Worm (Caenorhabditis elegans) whole organism, L2 larva: ENCODE data around the gene F18H3.4.
A peak's percentile ranks its signal among the peaks of the same experiment; 100 is the strongest.

ENCODE experiments used
- C34F6.9 ChIP-seq: fragments of 150-350 bp; optimal IDR thresholded peaks from 2 replicates; lab custom pipeline; 2014; ENCODE audit warnings: missing biosample characterization, missing genetic modification characterization
- R02D3.7 ChIP-seq: fragments of 150-350 bp; optimal IDR thresholded peaks from 2 replicates; lab custom pipeline; 2014; ENCODE audit warnings: missing biosample characterization, missing genetic modification characterization
- Y55F3AM.14 ChIP-seq: fragments of 200-800 bp; sonication (Bioruptor generic); optimal IDR thresholded peaks from 2 replicates; lab custom pipeline; 2018; ENCODE audit warnings: mild to moderate bottlenecking, missing genetic modification characterization, missing compliant biosample characterization
- alr-1 ChIP-seq: fragments of 150-350 bp; optimal IDR thresholded peaks from 2 replicates; lab custom pipeline; 2014; ENCODE audit warnings: missing biosample characterization, missing genetic modification characterization
- ama-1 ChIP-seq: fragments of 150-350 bp; optimal IDR thresholded peaks from 2 replicates; lab custom pipeline; 2018; ENCODE audit warnings: inconsistent platforms
- blmp-1 ChIP-seq: sonication (generic microtip); optimal IDR thresholded peaks from 2 replicates; lab custom pipeline; 2017; ENCODE audit warnings: missing genetic modification characterization, mild to moderate bottlenecking, missing compliant biosample characterization, antibody characterized with exemption, moderate library complexity; ENCODE audit not compliant: insufficient read depth
- ceh-82 ChIP-seq: fragments of 150-350 bp; optimal IDR thresholded peaks from 2 replicates; lab custom pipeline; 2014; ENCODE audit warnings: missing biosample characterization, missing genetic modification characterization
- crh-2 ChIP-seq: sonication (generic microtip); optimal IDR thresholded peaks from 2 replicates; lab custom pipeline; 2017; ENCODE audit warnings: missing biosample characterization, missing genetic modification characterization
- egl-27 ChIP-seq: sonication (generic microtip); optimal IDR thresholded peaks from 3 replicates; lab custom pipeline; 2017; ENCODE audit warnings: missing biosample characterization, missing genetic modification reagents, missing genetic modification characterization
- elt-1 ChIP-seq: fragments of 150-350 bp; optimal IDR thresholded peaks from 2 replicates; lab custom pipeline; 2014; ENCODE audit warnings: missing biosample characterization, missing genetic modification characterization
- lin-11 ChIP-seq: fragments of 150-350 bp; sonication (generic microtip); optimal IDR thresholded peaks from 2 replicates; lab custom pipeline; 2014; ENCODE audit warnings: missing biosample characterization, missing genetic modification characterization, inconsistent platforms, mixed read lengths
- lin-13 ChIP-seq: fragments of 150-350 bp; optimal IDR thresholded peaks from 2 replicates; lab custom pipeline; 2014; ENCODE audit warnings: missing biosample characterization, missing genetic modification reagents, missing genetic modification characterization
- lsy-2 ChIP-seq, 2 experiments: fragments of 150-350 bp in 1 of 2; sonication (generic microtip) in 1 of 2; optimal IDR thresholded peaks; 2 replicates each; lab custom pipeline; 2014 to 2017; ENCODE audit warnings: missing biosample characterization in 2 of 2, missing genetic modification characterization in 2 of 2
- mab-5 ChIP-seq: fragments of 150-350 bp; optimal IDR thresholded peaks from 2 replicates; lab custom pipeline; 2014; ENCODE audit warnings: missing biosample characterization, missing genetic modification characterization
- nhr-11 ChIP-seq: fragments of 150-350 bp; optimal IDR thresholded peaks from 2 replicates; lab custom pipeline; 2014; ENCODE audit warnings: missing biosample characterization, missing genetic modification characterization
- nhr-129 ChIP-seq: fragments of 150-350 bp; optimal IDR thresholded peaks from 2 replicates; lab custom pipeline; 2014; ENCODE audit warnings: missing biosample characterization, missing genetic modification characterization
- nhr-21 ChIP-seq: fragments of 150-350 bp; optimal IDR thresholded peaks from 2 replicates; lab custom pipeline; 2014; ENCODE audit warnings: missing biosample characterization, missing genetic modification characterization
- nhr-23 ChIP-seq: fragments of 150-350 bp; optimal IDR thresholded peaks from 2 replicates; lab custom pipeline; 2014; ENCODE audit warnings: missing biosample characterization, missing genetic modification reagents, missing genetic modification characterization
- nhr-237 ChIP-seq: fragments of 150-350 bp; optimal IDR thresholded peaks from 2 replicates; lab custom pipeline; 2014; ENCODE audit warnings: missing biosample characterization, missing genetic modification characterization
- nhr-25 ChIP-seq: fragments of 150-350 bp; sonication (generic microtip); optimal IDR thresholded peaks from 3 replicates; lab custom pipeline; 2014; ENCODE audit warnings: missing biosample characterization, missing genetic modification characterization
- sem-4 ChIP-seq: fragments of 150-350 bp; optimal IDR thresholded peaks from 2 replicates; lab custom pipeline; 2014; ENCODE audit warnings: missing biosample characterization, missing genetic modification reagents, missing genetic modification characterization
- skn-1 ChIP-seq: sonication (generic microtip); optimal IDR thresholded peaks from 2 replicates; lab custom pipeline; 2017; ENCODE audit warnings: missing biosample characterization, missing genetic modification characterization
- sma-3 ChIP-seq: sonication (generic microtip); optimal IDR thresholded peaks from 2 replicates; lab custom pipeline; 2016; ENCODE audit warnings: missing genetic modification reagents, missing genetic modification characterization, missing compliant biosample characterization
- sma-9 ChIP-seq, 2 experiments: fragments of 150-350 bp in 1 of 2; sonication (generic microtip) in 1 of 2; optimal IDR thresholded peaks; 2 replicates each; lab custom pipeline; 2014 to 2016; ENCODE audit warnings: missing genetic modification characterization in 2 of 2, mild to moderate bottlenecking in 1 of 2, missing biosample characterization in 1 of 2, missing compliant biosample characterization in 1 of 2, missing genetic modification reagents in 1 of 2, moderate library complexity in 1 of 2
- snpc-4 ChIP-seq: fragments of 150-350 bp; optimal IDR thresholded peaks from 2 replicates; lab custom pipeline; 2014; ENCODE audit warnings: missing biosample characterization, missing genetic modification characterization
- unc-39 ChIP-seq: fragments of 150-350 bp; optimal IDR thresholded peaks from 2 replicates; lab custom pipeline; 2014; ENCODE audit warnings: missing biosample characterization, missing genetic modification characterization
- unc-55 ChIP-seq: fragments of 150-350 bp; sonication (generic microtip); optimal IDR thresholded peaks from 3 replicates; lab custom pipeline; 2014; ENCODE audit warnings: missing biosample characterization, missing genetic modification reagents, missing genetic modification characterization
- unc-62 ChIP-seq: fragments of 150-350 bp; optimal IDR thresholded peaks from 2 replicates; lab custom pipeline; 2014; ENCODE audit warnings: missing biosample characterization, missing genetic modification reagents, missing genetic modification characterization
- zag-1 ChIP-seq: fragments of 150-350 bp; optimal IDR thresholded peaks from 2 replicates; lab custom pipeline; 2014; ENCODE audit warnings: missing biosample characterization, missing genetic modification characterization
- ztf-1 ChIP-seq: fragments of 200-800 bp; sonication (Bioruptor generic); conservative IDR thresholded peaks from 2 replicates; pipeline ENCODE4 v1.3.6; 2022; ENCODE audit warnings: missing genetic modification characterization, missing compliant biosample characterization
- ztf-11 ChIP-seq: sonication (generic microtip); optimal IDR thresholded peaks from 2 replicates; lab custom pipeline; 2017; ENCODE audit warnings: missing biosample characterization, missing genetic modification characterization
- ztf-4 ChIP-seq: fragments of 150-350 bp; optimal IDR thresholded peaks from 2 replicates; lab custom pipeline; 2014; ENCODE audit warnings: missing biosample characterization, missing genetic modification characterization

The F18H3.4 gene

ce11 chrX:13542236-13542635 is 13.3 kb downstream of the F18H3.4 start, which contains the start of gene cah-4:
Gene cah-4 (plus strand): TSS chrX:13542574.
- no peak for TF ChIP-seq ztf-1 (GFP tag; lab: Robert Waterston, UW)
- no peak for TF ChIP-seq unc-39 (tag; lab: Kevin White, UChicago)
- TF ChIP-seq sem-4 (tag; lab: Kevin White, UChicago) = no peak
- TF ChIP-seq sma-9 (GFP tag; optimal IDR thresholded peaks at IDR 0.05; lab: Kevin White, UChicago) = no peak
- no peak for TF ChIP-seq sma-9 (tag; optimal IDR thresholded peaks at IDR 0.05; lab: Kevin White, UChicago)
- TF ChIP-seq elt-1 (tag; lab: Kevin White, UChicago) = no peak
- peak; percentile 82 for TF ChIP-seq ama-1 (lab: Kevin White, UChicago)
- no peak for TF ChIP-seq Y55F3AM.14
- no peak for TF ChIP-seq ceh-82 (tag; lab: Kevin White, UChicago)
- no peak for TF ChIP-seq snpc-4

ce11 chrX:13542757-13543156 is 13.9 kb downstream of the F18H3.4 start:
- no peak for TF ChIP-seq snpc-4
- TF ChIP-seq ztf-1 (GFP tag; lab: Robert Waterston, UW) = no peak
- TF ChIP-seq crh-2 (tag; lab: Kevin White, UChicago) = peak; percentile 17
- peak; percentile 38 for TF ChIP-seq ztf-4 (tag; lab: Kevin White, UChicago)
- no peak for TF ChIP-seq R02D3.7 (tag; lab: Kevin White, UChicago)
- peak; percentile 10 for TF ChIP-seq nhr-129 (tag; lab: Kevin White, UChicago)
- TF ChIP-seq ama-1 (lab: Kevin White, UChicago) = peak; percentile 26
- TF ChIP-seq lsy-2 (tag; optimal IDR thresholded peaks at IDR 0.05; lab: Kevin White, UChicago) = peak in 1 of 2 experiments; percentile 33
- TF ChIP-seq blmp-1 = peak; percentile 31
- TF ChIP-seq ztf-11 (tag; lab: Kevin White, UChicago) = no peak
- TF ChIP-seq lin-13 (GFP tag; lab: Kevin White, UChicago) = peak; percentile 26
- peak; percentile 29 for TF ChIP-seq Y55F3AM.14
- peak; percentile 12 for TF ChIP-seq sem-4 (tag; lab: Kevin White, UChicago)
- peak; percentile 56 for TF ChIP-seq C34F6.9
- TF ChIP-seq unc-55 (GFP tag; lab: Kevin White, UChicago) = peak; percentile 37
- peak; percentile 51 for TF ChIP-seq sma-9 (GFP tag; optimal IDR thresholded peaks at IDR 0.05; lab: Kevin White, UChicago)
- no peak for TF ChIP-seq sma-9 (tag; optimal IDR thresholded peaks at IDR 0.05; lab: Kevin White, UChicago)
- TF ChIP-seq egl-27 (tag; lab: Kevin White, UChicago) = no peak

ce11 chrX:13543350-13543749 is 14.5 kb downstream of the F18H3.4 start:
- TF ChIP-seq sma-3 (GFP tag; lab: Kevin White, UChicago) = no peak
- no peak for TF ChIP-seq nhr-21 (tag; lab: Kevin White, UChicago)
- no peak for TF ChIP-seq nhr-11 (tag; lab: Kevin White, UChicago)
- no peak for TF ChIP-seq alr-1
- no peak for TF ChIP-seq mab-5 (tag; lab: Kevin White, UChicago)
- TF ChIP-seq nhr-25 (tag; lab: Kevin White, UChicago) = no peak

- peak; percentile 3 for TF ChIP-seq crh-2 (tag; lab: Kevin White, UChicago)
- peak; percentile 81 for TF ChIP-seq unc-55 (GFP tag; lab: Kevin White, UChicago)
- TF ChIP-seq nhr-21 (tag; lab: Kevin White, UChicago) = peak; percentile 60
- TF ChIP-seq ama-1 (lab: Kevin White, UChicago) = peak; percentile 78
- TF ChIP-seq nhr-25 (tag; lab: Kevin White, UChicago) = peak; percentile 2
- no peak for TF ChIP-seq R02D3.7 (tag; lab: Kevin White, UChicago)
- no peak for TF ChIP-seq lin-11 (tag; lab: Kevin White, UChicago)
- TF ChIP-seq, all 48 proteins: peak for 5
Observed at ce11 chrX:13544544-13545021, 15.7 kb downstream of the F18H3.4 start.

ce11 chrX:13550890-13551289 is 22.0 kb downstream of the F18H3.4 start, which contains the start of gene odr-1:
Gene odr-1 (minus strand): TSS chrX:13550990.
- TF ChIP-seq zag-1 (no peak), lin-11 (tag; lab: Kevin White, UChicago) (no peak), elt-1 (tag; lab: Kevin White, UChicago) (no peak), unc-62 (GFP tag; lab: Kevin White, UChicago) (no peak), snpc-4 (no peak), sem-4 (tag; lab: Kevin White, UChicago) (no peak), nhr-237 (tag; lab: Kevin White, UChicago) (no peak), sma-9 (GFP tag; optimal IDR thresholded peaks at IDR 0.05; lab: Kevin White, UChicago) (no peak), sma-9 (tag; optimal IDR thresholded peaks at IDR 0.05; lab: Kevin White, UChicago) (no peak), skn-1 (no peak), Y55F3AM.14 (no peak), nhr-23 (no peak), lin-13 (GFP tag; lab: Kevin White, UChicago) (no peak)
